Worm (Caenorhabditis elegans) whole organism, L1 larva: ENCODE measurements around the gene nfki-1.

ENCODE experiments used
- C04F5.9 ChIP-seq: sonication (generic microtip); optimal IDR thresholded peaks from 2 replicates; lab custom pipeline; 2016; ENCODE audit warnings: missing genetic modification characterization, missing compliant biosample characterization
- F16B12.6 ChIP-seq: fragments of 150-350 bp; optimal IDR thresholded peaks from 2 replicates; lab custom pipeline; 2014; ENCODE audit warnings: missing biosample characterization, missing genetic modification characterization
- Y116A8C.19 ChIP-seq: sonication (generic microtip); optimal IDR thresholded peaks from 2 replicates; lab custom pipeline; 2016; ENCODE audit warnings: missing compliant biosample characterization, missing genetic modification characterization, borderline replicate concordance
- aha-1 ChIP-seq: fragments of 150-350 bp; optimal IDR thresholded peaks from 2 replicates; lab custom pipeline; 2014; ENCODE audit warnings: missing biosample characterization, missing genetic modification characterization
- ama-1 ChIP-seq: fragments of 150-350 bp; optimal IDR thresholded peaks from 2 replicates; lab custom pipeline; 2014
- ceh-8 ChIP-seq: fragments of 200-800 bp; sonication (Bioruptor generic); optimal IDR thresholded peaks from 2 replicates; lab custom pipeline; 2018; ENCODE audit warnings: mild to moderate bottlenecking, missing genetic modification characterization, moderate library complexity, missing compliant biosample characterization
- ces-1 ChIP-seq: fragments of 150-350 bp; optimal IDR thresholded peaks from 2 replicates; lab custom pipeline; 2014; ENCODE audit warnings: missing biosample characterization, missing genetic modification reagents, missing genetic modification characterization
- dpl-1 ChIP-seq, 3 experiments: fragments of 150-350 bp in 2 of 3; sonication (generic microtip) in 1 of 3; optimal IDR thresholded peaks; 2 replicates each; lab custom pipeline; 2014 to 2017; ENCODE audit warnings: missing biosample characterization in 3 of 3, missing genetic modification characterization in 3 of 3, missing genetic modification reagents in 3 of 3
- dsc-1 ChIP-seq: sonication (generic microtip); optimal IDR thresholded peaks from 2 replicates; lab custom pipeline; 2016; ENCODE audit warnings: mild to moderate bottlenecking, missing genetic modification characterization, missing compliant biosample characterization
- efl-3 ChIP-seq: fragments of 200-800 bp; sonication (Bioruptor generic); optimal IDR thresholded peaks from 2 replicates; lab custom pipeline; 2018; ENCODE audit warnings: mild to moderate bottlenecking, missing genetic modification characterization, missing compliant biosample characterization
- egl-13 ChIP-seq: sonication (generic microtip); optimal IDR thresholded peaks from 2 replicates; lab custom pipeline; 2016; ENCODE audit warnings: missing genotype, missing genetic modification reagents, missing genetic modification characterization, missing compliant biosample characterization
- ets-5 ChIP-seq: fragments of 200-800 bp; sonication (Bioruptor generic); IDR thresholded peaks from 2 replicates; pipeline ENCODE4 v1.3.6; 2022; ENCODE audit warnings: missing genetic modification characterization, missing compliant biosample characterization
- fkh-10 ChIP-seq: sonication (generic microtip); optimal IDR thresholded peaks from 2 replicates; lab custom pipeline; 2017; ENCODE audit warnings: missing biosample characterization, missing genetic modification reagents, missing genetic modification characterization
- fkh-8 ChIP-seq: sonication (generic microtip); optimal IDR thresholded peaks from 2 replicates; lab custom pipeline; 2016; ENCODE audit warnings: mild to moderate bottlenecking, missing genetic modification characterization, missing compliant biosample characterization
- grh-1 ChIP-seq: fragments of 200-800 bp; sonication (Bioruptor generic); IDR thresholded peaks from 2 replicates; pipeline ENCODE4 v1.3.6; 2022; ENCODE audit warnings: missing genetic modification reagents, missing genetic modification characterization, missing compliant biosample characterization
- hlh-4 ChIP-seq: sonication (generic microtip); optimal IDR thresholded peaks from 2 replicates; lab custom pipeline; 2016; ENCODE audit warnings: mild to moderate bottlenecking, missing genetic modification characterization, missing compliant biosample characterization
- hpl-2 ChIP-seq: fragments of 150-350 bp; optimal IDR thresholded peaks from 2 replicates; lab custom pipeline; 2014; ENCODE audit warnings: missing biosample characterization, missing genetic modification reagents, missing genetic modification characterization
- irx-1 ChIP-seq: sonication (generic microtip); optimal IDR thresholded peaks from 2 replicates; lab custom pipeline; 2016; ENCODE audit warnings: missing genetic modification characterization, missing compliant biosample characterization
- isw-1 ChIP-seq: fragments of 200-800 bp; sonication (Bioruptor generic); IDR thresholded peaks from 2 replicates; pipeline ENCODE4 v1.3.6; 2022; ENCODE audit warnings: missing genetic modification characterization, missing compliant biosample characterization
- lin-15B ChIP-seq: fragments of 150-350 bp; sonication (generic microtip); optimal IDR thresholded peaks from 3 replicates; lab custom pipeline; 2014; ENCODE audit warnings: missing biosample characterization, missing genetic modification characterization
- lin-35 ChIP-seq, 2 experiments: fragments of 150-350 bp; optimal IDR thresholded peaks; 2 replicates each; lab custom pipeline; 2014; ENCODE audit warnings: missing biosample characterization in 2 of 2, missing genetic modification characterization in 2 of 2, missing genetic modification reagents in 2 of 2
- lir-3 ChIP-seq: sonication (generic microtip); optimal IDR thresholded peaks from 2 replicates; lab custom pipeline; 2016; ENCODE audit warnings: mild to moderate bottlenecking, missing genetic modification characterization, moderate library complexity, missing compliant biosample characterization; ENCODE audit not compliant: poor library complexity
- lsy-2 ChIP-seq, 2 experiments: fragments of 150-350 bp; optimal IDR thresholded peaks; 2 replicates each; lab custom pipeline; 2014; ENCODE audit warnings: missing biosample characterization in 2 of 2, missing genetic modification characterization in 2 of 2
- mab-9 ChIP-seq: fragments of 200-800 bp; sonication (Bioruptor generic); IDR thresholded peaks from 2 replicates; pipeline ENCODE4 v1.3.6; 2022; ENCODE audit warnings: missing genetic modification reagents, missing genetic modification characterization, missing compliant biosample characterization
- mdl-1 ChIP-seq, 2 experiments: fragments of 150-350 bp; optimal IDR thresholded peaks; 2 replicates each; lab custom pipeline; 2014 to 2017; ENCODE audit warnings: missing biosample characterization in 2 of 2, missing genetic modification characterization in 2 of 2, inconsistent platforms in 1 of 2
- mef-2 ChIP-seq: fragments of 150-350 bp; optimal IDR thresholded peaks from 2 replicates; lab custom pipeline; 2014; ENCODE audit warnings: missing biosample characterization, missing genetic modification characterization
- mep-1 ChIP-seq: fragments of 150-350 bp; optimal IDR thresholded peaks from 2 replicates; lab custom pipeline; 2014; ENCODE audit warnings: missing biosample characterization, missing genetic modification characterization
- nhr-11 ChIP-seq: fragments of 150-350 bp; optimal IDR thresholded peaks from 2 replicates; lab custom pipeline; 2014; ENCODE audit warnings: missing biosample characterization, missing genetic modification characterization
- nhr-19 ChIP-seq: fragments of 200-800 bp; sonication (Bioruptor generic); conservative IDR thresholded peaks from 2 replicates; pipeline ENCODE4 v1.3.6; 2022; ENCODE audit warnings: missing genetic modification characterization, missing compliant biosample characterization
- nhr-20 ChIP-seq: sonication (generic microtip); optimal IDR thresholded peaks from 2 replicates; lab custom pipeline; 2016; ENCODE audit warnings: mild to moderate bottlenecking, missing genetic modification characterization, missing compliant biosample characterization
- nhr-28 ChIP-seq: fragments of 150-350 bp; optimal IDR thresholded peaks from 2 replicates; lab custom pipeline; 2014; ENCODE audit warnings: missing biosample characterization, missing genetic modification characterization
- nhr-47 ChIP-seq: sonication (generic microtip); optimal IDR thresholded peaks from 2 replicates; lab custom pipeline; 2016; ENCODE audit warnings: mild to moderate bottlenecking, missing genetic modification characterization, moderate library complexity, missing compliant biosample characterization
- nhr-76 ChIP-seq: sonication (generic microtip); optimal IDR thresholded peaks from 2 replicates; lab custom pipeline; 2017; ENCODE audit warnings: missing biosample characterization, missing genetic modification characterization
- nhr-77 ChIP-seq: fragments of 150-350 bp; optimal IDR thresholded peaks from 2 replicates; lab custom pipeline; 2014; ENCODE audit warnings: missing biosample characterization, missing genetic modification characterization
- pag-3 ChIP-seq: sonication (generic microtip); optimal IDR thresholded peaks from 2 replicates; lab custom pipeline; 2017; ENCODE audit warnings: missing genetic modification characterization, mild to moderate bottlenecking, missing compliant biosample characterization, antibody characterized with exemption, borderline replicate concordance; ENCODE audit not compliant: insufficient read depth
- snpc-4 ChIP-seq: fragments of 150-350 bp; optimal IDR thresholded peaks from 2 replicates; lab custom pipeline; 2014; ENCODE audit warnings: missing biosample characterization, missing genetic modification characterization
- sptf-1 ChIP-seq: fragments of 150-350 bp; optimal IDR thresholded peaks from 2 replicates; lab custom pipeline; 2014; ENCODE audit warnings: missing biosample characterization, missing genetic modification characterization
- sup-37 ChIP-seq: fragments of 200-800 bp; sonication (Bioruptor generic); optimal IDR thresholded peaks from 2 replicates; lab custom pipeline; 2018; ENCODE audit warnings: mild to moderate bottlenecking, missing genetic modification characterization, missing compliant biosample characterization
- tlp-1 ChIP-seq: fragments of 150-350 bp; optimal IDR thresholded peaks from 2 replicates; lab custom pipeline; 2014; ENCODE audit warnings: missing biosample characterization, missing genetic modification characterization
- unc-130 ChIP-seq: fragments of 150-350 bp; optimal IDR thresholded peaks from 2 replicates; lab custom pipeline; 2017; ENCODE audit warnings: missing biosample characterization, missing genetic modification characterization, inconsistent platforms
- unc-86 ChIP-seq: sonication (generic microtip); optimal IDR thresholded peaks from 2 replicates; lab custom pipeline; 2016; ENCODE audit warnings: missing genetic modification characterization, missing compliant biosample characterization
- unc-98 ChIP-seq: fragments of 200-800 bp; sonication (Bioruptor generic); IDR thresholded peaks from 2 replicates; pipeline ENCODE4 v1.3.6; 2022; ENCODE audit warnings: missing genetic modification characterization, missing compliant biosample characterization
- xbp-1 ChIP-seq: sonication (generic microtip); optimal IDR thresholded peaks from 2 replicates; lab custom pipeline; 2016; ENCODE audit warnings: missing genetic modification characterization, missing compliant biosample characterization
- zag-1 ChIP-seq: fragments of 150-350 bp; optimal IDR thresholded peaks from 2 replicates; lab custom pipeline; 2014; ENCODE audit warnings: missing biosample characterization, missing genetic modification characterization
- zip-4 ChIP-seq: fragments of 200-800 bp; sonication (Bioruptor generic); optimal IDR thresholded peaks from 2 replicates; lab custom pipeline; 2018; ENCODE audit warnings: mild to moderate bottlenecking, missing genetic modification characterization, moderate library complexity, missing compliant biosample characterization

nfki-1 gene

ce11 chrX:15339807-15340596, 15.0 kb upstream of the nfki-1 start, which contains the start of gene Y15E3A.5 (continued):
- TF ChIP-seq zip-4 (GFP tag; lab: Kevin White, UChicago) (peak; percentile 47), F16B12.6 (tag; lab: Kevin White, UChicago) (no peak), ets-5 (GFP tag; lab: Robert Waterston, UW) (no peak), nhr-28 (no peak), pag-3 (tag; lab: Kevin White, UChicago) (peak; percentile 69), mep-1 (tag; lab: Kevin White, UChicago) (peak; percentile 73), xbp-1 (no peak), lir-3 (no peak), nhr-77 (no peak), grh-1 (GFP tag; lab: Robert Waterston, UW) (peak; percentile 63; the same call in 1 of the 2 replicates), fkh-8 (tag; lab: Kevin White, UChicago) (no peak), ces-1 (GFP tag; lab: Kevin White, UChicago) (no peak), unc-86 (tag; lab: Kevin White, UChicago) (no peak), nhr-19 (GFP tag; lab: Robert Waterston, UW) (peak; percentile 49), unc-98 (no peak), unc-130 (peak; percentile 51), snpc-4 (tag; lab: Kevin White, UChicago) (no peak), fkh-10 (GFP tag; lab: Kevin White, UChicago) (no peak), tlp-1 (no peak), lin-35 (GFP tag; optimal IDR thresholded peaks at IDR 0.05; lab: Kevin White, UChicago) (peak; percentile 28 to 75), mab-9 (GFP tag; lab: Robert Waterston, UW) (no peak), egl-13 (no peak), mdl-1 (tag; optimal IDR thresholded peaks at IDR 0.05; lab: Kevin White, UChicago) (peak in 1 of 2 experiments; percentile 84), ama-1 (lab: Kevin White, UChicago) (no peak), efl-3 (GFP tag; lab: Kevin White, UChicago) (no peak), nhr-11 (no peak), dsc-1 (tag; lab: Kevin White, UChicago) (no peak), lin-15B (tag; lab: Kevin White, UChicago) (no peak), sptf-1 (tag; lab: Kevin White, UChicago) (no peak), hlh-4 (tag; lab: Kevin White, UChicago) (no peak), isw-1 (GFP tag; lab: Robert Waterston, UW) (no peak), aha-1 (tag; lab: Kevin White, UChicago) (no peak), ceh-8 (GFP tag; lab: Kevin White, UChicago) (no peak), irx-1 (tag; lab: Kevin White, UChicago) (no peak), lsy-2 (tag; optimal IDR thresholded peaks at IDR 0.05; lab: Kevin White, UChicago) (peak; percentile 16 to 77), dpl-1 (GFP tag; optimal IDR thresholded peaks at IDR 0.05; lab: Kevin White, UChicago) (peak in 2 of 3 experiments; percentile 13 to 15), zag-1 (tag; lab: Kevin White, UChicago) (no peak), sup-37 (GFP tag; lab: Kevin White, UChicago) (no peak), nhr-47 (tag; lab: Kevin White, UChicago) (peak; percentile 46), mef-2 (tag; lab: Kevin White, UChicago) (no peak), Y116A8C.19 (tag; lab: Kevin White, UChicago) (no peak), C04F5.9 (tag; lab: Kevin White, UChicago) (no peak), nhr-76 (tag; lab: Kevin White, UChicago) (no peak), nhr-20 (peak; percentile 81), hpl-2 (GFP tag; lab: Kevin White, UChicago) (no peak)
